Fruit fly (Drosophila melanogaster) whole organism, embryonic: ENCODE data around the gene E2f1.

Experiments
- Ada2b ChIP-seq: fragments of 200-800 bp; sonication (Bioruptor generic); IDR thresholded peaks from 2 replicates; pipeline ENCODE4 v1.3.6; 2022; ENCODE audit warnings: missing biosample characterization, missing genetic modification characterization
- Atf-2 ChIP-seq: fragments of 200-800 bp; sonication (Bioruptor generic); optimal IDR thresholded peaks from 2 replicates; lab custom pipeline; 2016; ENCODE audit warnings: missing biosample characterization, missing genetic modification characterization
- CG10543 ChIP-seq: fragments of 200-800 bp; sonication (Bioruptor generic); optimal IDR thresholded peaks from 3 replicates; lab custom pipeline; 2017; ENCODE audit warnings: missing biosample characterization, mild to moderate bottlenecking, missing genetic modification characterization, moderate library complexity
- CG12391 ChIP-seq: fragments of 200-800 bp; sonication (Bioruptor generic); optimal IDR thresholded peaks from 3 replicates; lab custom pipeline; 2018; ENCODE audit warnings: missing biosample characterization, mild to moderate bottlenecking, missing genetic modification characterization, moderate library complexity
- CG12744 ChIP-seq: fragments of 200-800 bp; sonication (Bioruptor generic); optimal IDR thresholded peaks from 2 replicates; lab custom pipeline; 2016; ENCODE audit warnings: missing biosample characterization, missing genetic modification characterization
- CG13123 ChIP-seq: fragments of 200-800 bp; sonication (Bioruptor generic); optimal IDR thresholded peaks from 2 replicates; lab custom pipeline; 2016; ENCODE audit warnings: missing biosample characterization, missing genetic modification characterization
- CG16779 ChIP-seq: fragments of 200-800 bp; sonication (Bioruptor generic); IDR thresholded peaks from 2 replicates; pipeline ENCODE4 v1.3.6; 2022; ENCODE audit warnings: missing biosample characterization, missing genetic modification characterization
- CG17612 ChIP-seq: fragments of 200-800 bp; sonication (Bioruptor generic); IDR thresholded peaks from 2 replicates; pipeline ENCODE4 v1.3.6; 2022; ENCODE audit warnings: missing biosample characterization, missing genetic modification characterization
- CG30431 ChIP-seq: fragments of 200-800 bp; sonication (Bioruptor generic); optimal IDR thresholded peaks from 2 replicates; lab custom pipeline; 2017; ENCODE audit warnings: missing biosample characterization, missing genetic modification characterization
- CG8290 ChIP-seq, 3 experiments: fragments of 200-800 bp; sonication (Bioruptor generic); optimal IDR thresholded peaks; 2 replicates each; lab custom pipeline; 2016 to 2019; ENCODE audit warnings: missing biosample characterization in 3 of 3, missing genetic modification characterization in 3 of 3, mild to moderate bottlenecking in 2 of 3, moderate library complexity in 1 of 3
- CG8944 ChIP-seq: fragments of 200-800 bp; sonication (Bioruptor generic); optimal IDR thresholded peaks from 3 replicates; lab custom pipeline; 2016; ENCODE audit warnings: missing biosample characterization, missing genetic modification characterization
- CG9727 ChIP-seq: fragments of 200-800 bp; sonication (Bioruptor generic); optimal IDR thresholded peaks from 3 replicates; lab custom pipeline; 2017; ENCODE audit warnings: missing biosample characterization, mild to moderate bottlenecking, missing genetic modification characterization
- Dad ChIP-seq: fragments of 200-800 bp; sonication (Bioruptor generic); optimal IDR thresholded peaks from 3 replicates; lab custom pipeline; 2016; ENCODE audit warnings: missing biosample characterization, missing genetic modification characterization
- Dp ChIP-seq: fragments of 200-800 bp; sonication (Bioruptor generic); optimal IDR thresholded peaks from 2 replicates; lab custom pipeline; 2018; ENCODE audit warnings: missing biosample characterization, mild to moderate bottlenecking, missing genetic modification characterization, moderate library complexity
- Eip74EF ChIP-seq, 2 experiments: fragments of 200-800 bp in 1 of 2; fragments of >200 bp in 1 of 2; sonication (Bioruptor generic) in 1 of 2; optimal IDR thresholded peaks; 2 replicates each; lab custom pipeline; 2017 to 2019; ENCODE audit warnings: missing biosample characterization in 2 of 2, missing genetic modification characterization in 2 of 2, mild to moderate bottlenecking in 1 of 2, moderate library complexity in 1 of 2
- Ets97D ChIP-seq: fragments of 200-800 bp; sonication (Bioruptor generic); optimal IDR thresholded peaks from 3 replicates; lab custom pipeline; 2016; ENCODE audit warnings: missing biosample characterization, missing genetic modification characterization
- HHEX ChIP-seq: fragments of 200-800 bp; sonication (Bioruptor generic); optimal IDR thresholded peaks from 3 replicates; lab custom pipeline; 2017; ENCODE audit warnings: missing biosample characterization, mild to moderate bottlenecking, missing genetic modification characterization, missing genetic modification reagents
- MESR4 ChIP-seq: fragments of 200-800 bp; sonication (Bioruptor generic); optimal IDR thresholded peaks from 2 replicates; lab custom pipeline; 2018; ENCODE audit warnings: missing biosample characterization, mild to moderate bottlenecking, missing genetic modification characterization, moderate library complexity
- Neu2 ChIP-seq: fragments of 200-800 bp; sonication (Bioruptor generic); optimal IDR thresholded peaks from 3 replicates; lab custom pipeline; 2016; ENCODE audit warnings: missing biosample characterization, missing genetic modification characterization, borderline replicate concordance
- Oli ChIP-seq: fragments of 200-800 bp; sonication (Bioruptor generic); optimal IDR thresholded peaks from 2 replicates; lab custom pipeline; 2018; ENCODE audit warnings: missing biosample characterization, mild to moderate bottlenecking, missing genetic modification characterization, moderate library complexity
- Pdp1 ChIP-seq, 2 experiments: fragments of 200-800 bp; sonication (Bioruptor generic); optimal IDR thresholded peaks; 3 replicates each; lab custom pipeline; 2016; ENCODE audit warnings: missing biosample characterization in 2 of 2, missing genetic modification characterization in 2 of 2, mild to moderate bottlenecking in 1 of 2, moderate library complexity in 1 of 2
- Sox100B ChIP-seq: fragments of 200-800 bp; sonication (Bioruptor generic); optimal IDR thresholded peaks from 3 replicates; lab custom pipeline; 2018; ENCODE audit warnings: missing biosample characterization, mild to moderate bottlenecking, missing genetic modification characterization
- Stat92E ChIP-seq, 3 experiments: fragments of >200 bp in 2 of 3; fragments of 200-800 bp in 1 of 3; sonication (Bioruptor generic) in 1 of 3; optimal IDR thresholded peaks; 2 replicates each; lab custom pipeline; 2017 to 2019; ENCODE audit warnings: missing biosample characterization in 3 of 3, missing genetic modification characterization in 3 of 3, mild to moderate bottlenecking in 1 of 3, moderate library complexity in 1 of 3
- Vsx1 ChIP-seq: fragments of 200-800 bp; sonication (Bioruptor generic); optimal IDR thresholded peaks from 2 replicates; lab custom pipeline; 2017; ENCODE audit warnings: missing biosample characterization, mild to moderate bottlenecking, missing genetic modification characterization, missing genetic modification reagents
- cad ChIP-seq: fragments of >200 bp; optimal IDR thresholded peaks from 2 replicates; lab custom pipeline; 2017; ENCODE audit warnings: missing biosample characterization, missing genetic modification characterization
- chinmo ChIP-seq: fragments of 200-800 bp; sonication (Bioruptor generic); IDR thresholded peaks from 4 replicates; pipeline ENCODE4 v1.3.6; 2022; ENCODE audit warnings: missing biosample characterization, missing genetic modification characterization; ENCODE audit not compliant: partially characterized antibody
- crc ChIP-seq: fragments of 200-800 bp; sonication (Bioruptor generic); optimal IDR thresholded peaks from 2 replicates; lab custom pipeline; 2016; ENCODE audit warnings: missing biosample characterization, missing genetic modification characterization
- cwo ChIP-seq: fragments of 200-800 bp; sonication (Bioruptor generic); optimal IDR thresholded peaks from 3 replicates; lab custom pipeline; 2017; ENCODE audit warnings: missing biosample characterization, missing genetic modification characterization, mild to moderate bottlenecking, moderate library complexity, missing genetic modification reagents
- dm ChIP-seq: fragments of 200-800 bp; sonication (Bioruptor generic); optimal IDR thresholded peaks from 3 replicates; lab custom pipeline; 2016; ENCODE audit warnings: missing biosample characterization, missing genetic modification characterization
- dpn ChIP-seq, 2 experiments: fragments of 200-800 bp; sonication (Bioruptor generic); optimal IDR thresholded peaks; 3 replicates each; lab custom pipeline; 2016; ENCODE audit warnings: missing biosample characterization in 2 of 2, missing genetic modification characterization in 2 of 2
- exex ChIP-seq: fragments of 200-800 bp; sonication (Bioruptor generic); optimal IDR thresholded peaks from 4 replicates; lab custom pipeline; 2018; ENCODE audit warnings: missing biosample characterization, mild to moderate bottlenecking, missing genetic modification characterization, moderate library complexity
- eyg ChIP-seq: fragments of 200-800 bp; sonication (Bioruptor generic); optimal IDR thresholded peaks from 3 replicates; lab custom pipeline; 2016; ENCODE audit warnings: missing biosample characterization, missing genetic modification characterization
- fd64A ChIP-seq: fragments of 200-800 bp; sonication (Bioruptor generic); optimal IDR thresholded peaks from 3 replicates; lab custom pipeline; 2018; ENCODE audit warnings: missing biosample characterization, mild to moderate bottlenecking, missing genetic modification characterization
- ftz-f1 ChIP-seq: fragments of 200-800 bp; sonication (Bioruptor generic); optimal IDR thresholded peaks from 2 replicates; lab custom pipeline; 2016; ENCODE audit warnings: missing biosample characterization, missing genetic modification characterization
- fu2 ChIP-seq: fragments of 200-800 bp; sonication (Bioruptor generic); optimal IDR thresholded peaks from 2 replicates; lab custom pipeline; 2016; ENCODE audit warnings: missing biosample characterization, missing genetic modification characterization
- hbn ChIP-seq: fragments of 200-800 bp; sonication (Bioruptor generic); IDR thresholded peaks from 2 replicates; pipeline ENCODE4 v1.3.6; 2022; ENCODE audit warnings: missing biosample characterization, missing genetic modification characterization; ENCODE audit not compliant: partially characterized antibody
- lmd ChIP-seq: fragments of 200-800 bp; sonication (Bioruptor generic); IDR thresholded peaks from 2 replicates; pipeline ENCODE4 v1.3.6; 2022; ENCODE audit warnings: missing biosample characterization, missing genetic modification characterization
- nerfin-2 ChIP-seq: fragments of 200-800 bp; sonication (Bioruptor generic); IDR thresholded peaks from 2 replicates; pipeline ENCODE4 v1.3.6; 2022; ENCODE audit warnings: missing biosample characterization, missing genetic modification characterization; ENCODE audit not compliant: partially characterized antibody
- nmo ChIP-seq: fragments of 200-800 bp; sonication (Bioruptor generic); optimal IDR thresholded peaks from 2 replicates; lab custom pipeline; 2018; ENCODE audit warnings: missing biosample characterization, mild to moderate bottlenecking, missing genetic modification characterization, moderate library complexity
- nom ChIP-seq: fragments of 200-800 bp; sonication (Bioruptor generic); optimal IDR thresholded peaks from 2 replicates; lab custom pipeline; 2017; ENCODE audit warnings: missing biosample characterization, missing genetic modification characterization, mild to moderate bottlenecking, moderate library complexity, missing genetic modification reagents
- oc ChIP-seq: fragments of 200-800 bp; sonication (Bioruptor generic); optimal IDR thresholded peaks from 2 replicates; lab custom pipeline; 2018; ENCODE audit warnings: missing biosample characterization, mild to moderate bottlenecking, missing genetic modification characterization, moderate library complexity
- otp ChIP-seq: fragments of 200-800 bp; sonication (Bioruptor generic); IDR thresholded peaks from 3 replicates; pipeline ENCODE4, ENCODE4 v1.3.6; 2022; ENCODE audit warnings: missing biosample characterization, missing genetic modification characterization
- pnt ChIP-seq: fragments of 200-800 bp; sonication (Bioruptor generic); optimal IDR thresholded peaks from 3 replicates; lab custom pipeline; 2016; ENCODE audit warnings: missing biosample characterization, missing genetic modification characterization
- ro ChIP-seq: fragments of 200-800 bp; sonication (Bioruptor generic); IDR thresholded peaks from 2 replicates; pipeline ENCODE4 v1.3.6; 2022; ENCODE audit warnings: missing biosample characterization, missing genetic modification characterization
- seq ChIP-seq: fragments of 200-800 bp; sonication (Bioruptor generic); IDR thresholded peaks from 2 replicates; pipeline ENCODE4 v1.3.6; 2022; ENCODE audit warnings: missing biosample characterization, missing genetic modification characterization
- slou ChIP-seq: fragments of 200-800 bp; sonication (Bioruptor generic); optimal IDR thresholded peaks from 3 replicates; lab custom pipeline; 2016; ENCODE audit warnings: missing biosample characterization, missing genetic modification characterization
- so ChIP-seq: fragments of 200-800 bp; sonication (Bioruptor generic); IDR thresholded peaks from 3 replicates; pipeline ENCODE4 v1.3.6; 2022; ENCODE audit warnings: missing biosample characterization, missing genetic modification characterization
- sug ChIP-seq: fragments of 200-800 bp; optimal IDR thresholded peaks from 2 replicates; lab custom pipeline; 2019; ENCODE audit warnings: missing biosample characterization, mild to moderate bottlenecking, missing genetic modification characterization, moderate library complexity
- wek ChIP-seq: fragments of 200-800 bp; sonication (Bioruptor generic); optimal IDR thresholded peaks from 3 replicates; lab custom pipeline; 2018; ENCODE audit warnings: missing biosample characterization, mild to moderate bottlenecking, missing genetic modification characterization, moderate library complexity
- zfh1 ChIP-seq: fragments of 200-800 bp; sonication (Bioruptor generic); IDR thresholded peaks from 3 replicates; pipeline ENCODE4 v1.3.6; 2022; ENCODE audit warnings: missing biosample characterization, missing genetic modification characterization

E2f1 gene

DNA sequence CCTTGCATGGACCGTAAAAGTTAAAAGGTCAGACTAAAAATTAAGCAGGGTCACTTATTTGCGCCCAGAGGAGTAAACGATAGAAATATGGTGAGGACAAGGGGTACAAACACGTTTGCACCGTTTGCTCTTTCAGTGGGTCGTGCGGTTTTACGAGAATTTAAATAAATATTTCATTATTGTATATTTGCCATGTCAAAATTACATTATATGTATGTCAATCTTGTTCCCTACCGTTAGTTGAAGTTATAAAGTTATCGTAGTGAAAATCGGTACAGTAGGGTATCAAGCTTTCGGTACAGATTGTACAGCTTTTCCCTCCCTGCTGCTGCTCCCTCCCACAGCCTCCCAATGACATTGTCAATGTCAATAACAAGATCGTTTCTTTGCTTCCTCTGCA, 62.8 kb downstream of the E2f1 start (continued):
- TF ChIP-seq CG8944 (GFP tag; lab: Kevin White, UChicago) (no peak), hbn (GFP tag; lab: Robert Waterston, UW) (no peak), Stat92E (GFP tag; optimal IDR thresholded peaks at IDR 0.05; lab: Kevin White, UChicago) (no peak), fd64A (GFP tag; lab: Kevin White, UChicago) (no peak), Dad (GFP tag; lab: Kevin White, UChicago) (no peak), ro (GFP tag; lab: Robert Waterston, UW) (no peak), CG13123 (GFP tag; lab: Kevin White, UChicago) (no peak), seq (GFP tag; lab: Robert Waterston, UW) (no peak), Pdp1 (GFP tag; optimal IDR thresholded peaks at IDR 0.05; lab: Kevin White, UChicago) (no peak), Dp (no peak), Oli (tag; lab: Kevin White, UChicago) (peak; percentile 43), CG12744 (no peak), CG30431 (GFP tag; lab: Kevin White, UChicago) (peak; percentile 8), dpn (GFP tag; optimal IDR thresholded peaks at IDR 0.05; lab: Kevin White, UChicago) (no peak), CG9727 (no peak), MESR4 (GFP tag; lab: Kevin White, UChicago) (no peak), cad (GFP tag; lab: Kevin White, UChicago) (no peak), crc (GFP tag; lab: Kevin White, UChicago) (no peak), fu2 (GFP tag; lab: Kevin White, UChicago) (no peak), slou (no peak), CG17612 (GFP tag; lab: Robert Waterston, UW) (no peak), ftz-f1 (GFP tag; lab: Kevin White, UChicago) (no peak), chinmo (GFP tag; lab: Robert Waterston, UW) (0 out of 4 replicates have a peak, but pooled peaks have one; percentile 20), so (GFP tag; lab: Robert Waterston, UW) (0 out of 3 replicates have a peak, but pooled peaks have one; percentile 11), otp (peak; percentile 44; the same call in 1 of the 3 replicates), Vsx1 (GFP tag; lab: Kevin White, UChicago) (no peak), nerfin-2 (GFP tag; lab: Robert Waterston, UW) (no peak), CG12391 (tag; lab: Kevin White, UChicago) (peak; percentile 31), sug (no peak), nom (GFP tag; lab: Kevin White, UChicago) (no peak), exex (no peak), Atf-2 (GFP tag; lab: Kevin White, UChicago) (no peak), wek (GFP tag; lab: Kevin White, UChicago) (no peak), oc (no peak), zfh1 (GFP tag; lab: Robert Waterston, UW) (no peak), dm (GFP tag; lab: Kevin White, UChicago) (no peak), Sox100B (peak; percentile 35), CG16779 (GFP tag; lab: Robert Waterston, UW) (no peak), CG10543 (GFP tag; lab: Kevin White, UChicago) (no peak), Ets97D (GFP tag; lab: Kevin White, UChicago) (no peak), eyg (no peak), pnt (GFP tag; lab: Kevin White, UChicago) (no peak), Eip74EF (GFP tag; optimal IDR thresholded peaks at IDR 0.05; lab: Kevin White, UChicago) (no peak), CG8290 (GFP tag; optimal IDR thresholded peaks at IDR 0.05; lab: Kevin White, UChicago) (no peak), CG8290 (tag; optimal IDR thresholded peaks at IDR 0.05; lab: Kevin White, UChicago) (peak in 1 of 2 experiments; percentile 40), lmd (GFP tag; lab: Robert Waterston, UW) (no peak), cwo (no peak), Neu2 (GFP tag; lab: Kevin White, UChicago) (no peak), Ada2b (GFP tag; lab: Robert Waterston, UW) (peak; percentile 64; the same call in 1 of the 2 replicates), HHEX (GFP tag; lab: Kevin White, UChicago) (no peak), nmo (peak; percentile 12)
